Worm (Caenorhabditis elegans) whole organism, L2 larva: ENCODE results near the gene ldh-1.

Source experiments
- skn-1 ChIP-seq: sonication (generic microtip); optimal IDR thresholded peaks from 2 replicates; lab custom pipeline; 2017; ENCODE audit warnings: missing biosample characterization, missing genetic modification characterization
- unc-62 ChIP-seq: fragments of 150-350 bp; optimal IDR thresholded peaks from 2 replicates; lab custom pipeline; 2014; ENCODE audit warnings: missing biosample characterization, missing genetic modification reagents, missing genetic modification characterization
- ztf-11 ChIP-seq: sonication (generic microtip); optimal IDR thresholded peaks from 2 replicates; lab custom pipeline; 2017; ENCODE audit warnings: missing biosample characterization, missing genetic modification characterization

- no peak for TF ChIP-seq skn-1 (tag; lab: Kevin White, UChicago)
- no peak for TF ChIP-seq unc-62 (GFP tag; lab: Kevin White, UChicago)
- TF ChIP-seq ztf-11 (tag; lab: Kevin White, UChicago), result no peak
These were observed 8.5 kb downstream of the ldh-1 start, which contains the start of gene F13D12.8 for ce11 chrII:11732513-11732912.
